Fruit fly (Drosophila melanogaster): ENCODE results near the gene dac.
A peak's percentile ranks its signal among the peaks of the same experiment; 100 is the strongest.

Gene dac

DNA sequence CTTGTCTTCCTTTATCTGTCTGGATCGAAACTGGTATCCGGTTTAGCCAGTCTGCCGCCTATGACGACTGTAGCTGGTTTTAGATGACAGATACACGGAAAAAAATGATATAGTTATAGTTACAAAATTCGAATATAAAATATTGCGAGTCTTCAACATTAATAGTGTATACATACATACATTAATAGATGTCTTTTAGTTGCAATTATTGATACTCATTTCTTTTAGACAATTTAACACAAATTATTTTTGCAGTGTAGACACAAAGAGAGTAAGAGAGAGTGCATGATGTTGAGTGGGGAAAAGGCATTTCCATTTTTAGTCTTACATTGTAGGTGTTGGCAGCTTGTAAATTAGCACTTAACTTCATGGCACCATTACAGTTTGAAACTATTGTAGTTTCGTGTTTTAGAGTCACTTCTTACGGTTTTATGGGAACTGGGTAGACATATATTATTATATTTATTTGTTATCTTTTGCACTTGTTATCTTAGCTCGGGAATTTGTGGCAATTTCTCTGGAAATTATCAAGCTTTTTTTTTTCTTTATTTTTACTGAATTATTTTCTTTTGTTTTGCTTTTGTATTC lies 9.5 kb upstream of the dac start:
- peak; percentile 88 for TF ChIP-seq CG13204 (GFP tag; optimal IDR thresholded peaks at IDR 0.05)
- no peak for TF ChIP-seq Ets98B (GFP tag; IDR thresholded peaks at IDR 0.05)
- no peak for TF ChIP-seq rn (GFP tag; IDR thresholded peaks at IDR 0.05)
- no peak for TF ChIP-seq Pif1B (GFP tag; optimal IDR thresholded peaks at IDR 0.05)
- TF ChIP-seq fd96Ca (GFP tag; IDR thresholded peaks at IDR 0.05): no peak
- peak; percentile 95 for TF ChIP-seq CG12605 (GFP tag; IDR thresholded peaks at IDR 0.05)
- TF ChIP-seq CG8159 (tag; optimal IDR thresholded peaks at IDR 0.05): no peak
- no peak for TF ChIP-seq gl (tag; optimal IDR thresholded peaks at IDR 0.05)
- no peak for TF ChIP-seq CG32121 (GFP tag; IDR thresholded peaks at IDR 0.05)
- no peak for TF ChIP-seq CG14655 (GFP tag; optimal IDR thresholded peaks at IDR 0.05)
- TF ChIP-seq CG8301 (tag; optimal IDR thresholded peaks at IDR 0.05): no peak
- TF ChIP-seq CG9948 (tag; optimal IDR thresholded peaks at IDR 0.05): peak; percentile 71
- no peak for TF ChIP-seq CG4496 (GFP tag; IDR thresholded peaks at IDR 0.05)
- TF ChIP-seq CG34367 (tag; optimal IDR thresholded peaks at IDR 0.05): peak; percentile 92
- TF ChIP-seq Pif1A (GFP tag; optimal IDR thresholded peaks at IDR 0.05): peak; percentile 49
- TF ChIP-seq D1 (tag; optimal IDR thresholded peaks at IDR 0.05): no peak
- no peak for TF ChIP-seq CG17806 (tag; optimal IDR thresholded peaks at IDR 0.05)
- TF ChIP-seq CG15710 (tag; optimal IDR thresholded peaks at IDR 0.05): peak; percentile 96
- peak; percentile 85 for TF ChIP-seq Snoo (tag; optimal IDR thresholded peaks at IDR 0.05)
- peak; percentile 56 for TF ChIP-seq EcR (GFP tag; optimal IDR thresholded peaks at IDR 0.05)
- no peak for TF ChIP-seq CG10348 (GFP tag; IDR thresholded peaks at IDR 0.05)

DNA sequence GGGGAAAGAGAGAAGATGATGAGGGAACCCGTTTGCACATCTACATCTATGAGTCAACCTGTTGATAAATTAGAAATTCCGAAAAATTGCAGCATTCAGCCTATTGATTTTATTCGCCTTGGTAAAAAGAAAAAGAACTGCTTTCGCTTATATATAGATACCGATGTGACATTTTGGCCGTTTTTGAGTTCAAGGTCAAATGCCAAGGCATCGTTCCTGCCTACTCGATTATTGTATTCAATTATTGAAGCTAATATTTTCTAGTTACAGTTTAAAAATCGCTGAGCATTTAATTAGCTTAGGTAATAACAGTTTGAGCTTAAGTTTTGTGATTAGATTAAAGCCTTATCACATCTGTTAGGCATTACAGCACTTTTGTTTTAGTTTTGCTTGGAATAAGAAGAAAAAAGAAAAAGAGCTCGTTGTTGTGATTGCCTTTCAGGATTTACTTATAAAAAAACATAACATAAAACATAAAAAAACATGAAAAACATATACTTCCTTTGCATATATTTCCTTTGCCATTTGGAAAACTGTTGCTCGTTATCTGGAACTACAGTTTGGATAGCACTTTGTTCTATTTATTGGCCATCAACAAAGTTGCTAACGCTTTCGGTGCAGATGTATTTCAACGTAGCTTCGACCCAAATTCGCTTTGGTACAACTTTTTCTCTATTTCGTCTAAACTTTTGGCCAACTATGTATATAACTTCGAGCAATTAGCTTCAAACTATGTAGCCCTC lies 8.4 kb upstream of the dac start:
- TF ChIP-seq CG8159 (tag; optimal IDR thresholded peaks at IDR 0.05): no peak
- no peak for TF ChIP-seq CG17806 (tag; optimal IDR thresholded peaks at IDR 0.05)
- TF ChIP-seq CG34367 (tag; optimal IDR thresholded peaks at IDR 0.05): no peak
- no peak for TF ChIP-seq CG9948 (tag; optimal IDR thresholded peaks at IDR 0.05)
- no peak for TF ChIP-seq gl (tag; optimal IDR thresholded peaks at IDR 0.05)
- TF ChIP-seq Pif1A (GFP tag; optimal IDR thresholded peaks at IDR 0.05): no peak
- TF ChIP-seq CG4496 (GFP tag; IDR thresholded peaks at IDR 0.05): no peak
- no peak for TF ChIP-seq Snoo (tag; optimal IDR thresholded peaks at IDR 0.05)
- no peak for TF ChIP-seq Ets98B (GFP tag; IDR thresholded peaks at IDR 0.05)
- TF ChIP-seq CG14655 (GFP tag; optimal IDR thresholded peaks at IDR 0.05): no peak
- no peak for TF ChIP-seq CG13204 (GFP tag; optimal IDR thresholded peaks at IDR 0.05)
- no peak for TF ChIP-seq EcR (GFP tag; optimal IDR thresholded peaks at IDR 0.05)
- TF ChIP-seq CG32121 (GFP tag; IDR thresholded peaks at IDR 0.05): no peak
- TF ChIP-seq Pif1B (GFP tag; optimal IDR thresholded peaks at IDR 0.05): no peak
- TF ChIP-seq CG15710 (tag; optimal IDR thresholded peaks at IDR 0.05): no peak
- no peak for TF ChIP-seq CG12605 (GFP tag; IDR thresholded peaks at IDR 0.05)
- TF ChIP-seq fd96Ca (GFP tag; IDR thresholded peaks at IDR 0.05): no peak

DNA sequence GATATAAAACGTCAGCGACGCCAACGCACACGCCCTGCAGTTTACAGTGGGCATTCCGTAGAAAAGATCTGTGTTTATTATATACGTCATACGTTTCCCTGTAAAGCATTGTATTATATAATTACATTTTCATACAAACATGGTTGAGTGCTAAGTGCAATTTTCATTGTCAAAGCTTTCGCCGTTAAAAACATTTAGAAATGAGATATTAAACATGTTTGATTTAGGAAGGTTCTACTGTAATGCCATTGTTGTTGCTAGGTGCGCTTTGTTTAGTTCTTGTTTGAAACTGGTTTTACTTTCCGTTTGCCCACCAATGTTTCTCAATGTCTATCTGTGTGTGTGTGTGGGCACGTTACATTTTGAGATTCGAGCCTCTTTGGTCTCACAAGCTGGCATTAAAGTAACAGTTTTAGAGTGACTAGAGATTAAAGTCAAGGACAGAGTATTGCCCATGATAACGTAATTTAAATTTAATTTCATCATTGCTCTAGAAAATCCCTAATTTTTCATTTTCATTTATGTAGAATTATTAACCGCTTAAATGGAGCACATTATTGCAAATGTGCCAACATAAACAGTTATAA lies 6.9 kb upstream of the dac start:
- TF ChIP-seq CG15710 (tag; optimal IDR thresholded peaks at IDR 0.05) (peak; percentile 94), Ets98B (GFP tag; IDR thresholded peaks at IDR 0.05) (peak; percentile 85), CG12605 (GFP tag; IDR thresholded peaks at IDR 0.05) (peak; percentile 84), rn (GFP tag; IDR thresholded peaks at IDR 0.05) (peak; percentile 50), CG32121 (GFP tag; IDR thresholded peaks at IDR 0.05) (peak; percentile 85), CG10348 (GFP tag; IDR thresholded peaks at IDR 0.05) (peak; percentile 53; the same call in 1 of the 2 replicates), CG9948 (tag; optimal IDR thresholded peaks at IDR 0.05) (peak; percentile 92), Pif1B (GFP tag; optimal IDR thresholded peaks at IDR 0.05) (peak; percentile 89), CG13204 (GFP tag; optimal IDR thresholded peaks at IDR 0.05) (peak; percentile 88), CG8301 (tag; optimal IDR thresholded peaks at IDR 0.05) (peak; percentile 90), CG17806 (tag; optimal IDR thresholded peaks at IDR 0.05) (peak; percentile 91), CG34367 (tag; optimal IDR thresholded peaks at IDR 0.05) (peak; percentile 93), gl (tag; optimal IDR thresholded peaks at IDR 0.05) (peak; percentile 86), Snoo (tag; optimal IDR thresholded peaks at IDR 0.05) (peak; percentile 74), EcR (GFP tag; optimal IDR thresholded peaks at IDR 0.05) (peak; percentile 54), fd96Ca (GFP tag; IDR thresholded peaks at IDR 0.05) (peak; percentile 91), D1 (tag; optimal IDR thresholded peaks at IDR 0.05) (peak; percentile 83), Pif1A (GFP tag; optimal IDR thresholded peaks at IDR 0.05) (peak; percentile 93), CG4496 (GFP tag; IDR thresholded peaks at IDR 0.05) (peak; percentile 94), CG14655 (GFP tag; optimal IDR thresholded peaks at IDR 0.05) (peak; percentile 93), CG8159 (tag; optimal IDR thresholded peaks at IDR 0.05) (peak; percentile 89)

DNA sequence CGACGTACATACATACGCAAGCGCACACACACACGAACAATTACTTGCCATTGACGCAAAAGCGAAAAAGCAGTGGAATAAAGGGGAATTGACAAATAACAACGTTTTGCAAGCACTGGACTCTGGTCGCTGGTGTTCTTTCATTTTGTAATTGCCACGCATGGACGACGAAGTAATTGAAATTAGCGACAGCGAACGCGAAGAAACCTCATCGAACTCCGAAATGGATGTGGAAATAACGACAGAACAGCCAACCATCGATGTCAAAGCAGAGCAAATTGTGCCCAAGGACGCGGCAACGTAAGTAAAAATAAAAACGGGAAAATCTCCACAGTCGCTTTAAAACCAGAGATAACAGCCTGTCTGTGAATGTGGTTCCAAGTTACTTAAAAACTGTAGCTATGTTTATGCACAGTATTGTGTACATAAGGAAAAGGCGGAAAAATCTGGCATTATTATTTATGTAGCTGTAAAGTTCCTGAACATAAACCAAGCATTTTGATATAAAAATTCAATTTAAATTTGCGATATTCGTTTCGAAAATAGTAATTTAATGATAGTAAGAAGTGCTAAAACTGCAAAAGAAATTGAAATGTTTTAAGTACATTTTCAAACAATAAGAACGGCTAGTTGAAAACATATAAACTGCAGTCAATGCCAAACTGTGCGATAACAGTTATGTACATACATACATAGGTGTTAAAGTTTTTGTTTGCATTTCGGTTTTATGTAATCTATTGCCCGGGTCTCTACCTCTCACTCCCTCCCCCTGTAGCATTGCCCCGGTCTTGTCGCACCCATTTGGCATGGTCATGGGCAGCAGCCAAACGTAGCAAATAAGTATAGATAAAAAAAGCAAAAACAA lies 6.2 kb upstream of the dac start:
- TF ChIP-seq fd96Ca (GFP tag; IDR thresholded peaks at IDR 0.05) (no peak), gl (tag; optimal IDR thresholded peaks at IDR 0.05) (no peak), CG4496 (GFP tag; IDR thresholded peaks at IDR 0.05) (0 out of 3 replicates have a peak, but pooled peaks have one; percentile 12)

Data from whole organism, pupa.